Worm (Caenorhabditis elegans) whole organism, L4 larva: ENCODE measurements around the gene K11H3.2.
A peak's percentile ranks its signal among the peaks of the same experiment; 100 is the strongest.

Experiments
- F44E2.7 ChIP-seq: fragments of 200-800 bp; sonication (Bioruptor generic); IDR thresholded peaks from 2 replicates; pipeline ENCODE4 v2.1.2; 2022; ENCODE audit warnings: missing genetic modification characterization, missing compliant biosample characterization
- Y48G9A.11 ChIP-seq: fragments of 200-800 bp; sonication (Bioruptor generic); IDR thresholded peaks from 2 replicates; pipeline ENCODE4 v1.3.6; 2022; ENCODE audit warnings: missing genetic modification reagents, missing genetic modification characterization, missing compliant biosample characterization
- ZK337.2 ChIP-seq: fragments of 200-800 bp; sonication (Bioruptor generic); IDR thresholded peaks from 2 replicates; pipeline ENCODE4 v1.3.6; 2022; ENCODE audit warnings: missing genetic modification reagents, missing genetic modification characterization, missing compliant biosample characterization
- ZK546.5 ChIP-seq, 2 experiments: sonication (generic microtip); optimal IDR thresholded peaks; 2 replicates each; lab custom pipeline; 2017; ENCODE audit warnings: missing biosample characterization in 2 of 2, missing genetic modification characterization in 2 of 2
- arid-1 ChIP-seq: fragments of 200-800 bp; sonication (Bioruptor generic); conservative IDR thresholded peaks from 2 replicates; pipeline ENCODE4 v1.3.6; 2022; ENCODE audit warnings: missing genetic modification reagents, missing genetic modification characterization, missing compliant biosample characterization
- attf-4 ChIP-seq: sonication (generic microtip); optimal IDR thresholded peaks from 3 replicates; lab custom pipeline; 2017; ENCODE audit warnings: missing biosample characterization, missing genetic modification characterization
- ceh-44 ChIP-seq: fragments of 200-800 bp; sonication (Bioruptor generic); IDR thresholded peaks from 2 replicates; pipeline ENCODE4 v1.3.6; 2022; ENCODE audit warnings: missing genetic modification reagents, missing genetic modification characterization, missing compliant biosample characterization
- ceh-62 ChIP-seq: sonication (generic microtip); optimal IDR thresholded peaks from 2 replicates; lab custom pipeline; 2017; ENCODE audit warnings: missing biosample characterization, missing genetic modification characterization
- ces-1 ChIP-seq: fragments of 150-350 bp; sonication (generic microtip); optimal IDR thresholded peaks from 4 replicates; lab custom pipeline; 2014; ENCODE audit warnings: missing biosample characterization, missing genetic modification reagents, missing genetic modification characterization
- ctbp-1 ChIP-seq: fragments of 200-800 bp; sonication (Bioruptor generic); IDR thresholded peaks from 2 replicates; pipeline ENCODE4 v1.3.6; 2022; ENCODE audit warnings: missing genetic modification reagents, missing genetic modification characterization, missing compliant biosample characterization
- daf-12 ChIP-seq: fragments of 150-350 bp; optimal IDR thresholded peaks from 2 replicates; lab custom pipeline; 2014; ENCODE audit warnings: missing biosample characterization, missing genetic modification reagents, missing genetic modification characterization
- daf-16 ChIP-seq, 3 experiments: sonication (generic microtip); optimal IDR thresholded peaks; 2 replicates each; lab custom pipeline; 2016 to 2017; ENCODE audit warnings: missing genetic modification characterization in 3 of 3, missing genetic modification reagents in 3 of 3, mild to moderate bottlenecking in 2 of 3, missing compliant biosample characterization in 2 of 3, missing biosample characterization in 1 of 3, moderate library complexity in 1 of 3
- daf-19 ChIP-seq: fragments of 200-800 bp; sonication (Bioruptor generic); conservative IDR thresholded peaks from 2 replicates; pipeline ENCODE4 v1.3.6; 2022; ENCODE audit warnings: missing genetic modification characterization, missing compliant biosample characterization
- dmd-6 ChIP-seq: fragments of 200-800 bp; sonication (Bioruptor generic); IDR thresholded peaks from 2 replicates; pipeline ENCODE4 v1.3.6; 2022; ENCODE audit warnings: missing genetic modification reagents, missing genetic modification characterization, missing compliant biosample characterization
- dmd-9 ChIP-seq: fragments of 200-800 bp; sonication (Bioruptor generic); IDR thresholded peaks from 2 replicates; pipeline ENCODE4 v1.3.6; 2022; ENCODE audit warnings: missing genetic modification reagents, missing genetic modification characterization, missing compliant biosample characterization
- dve-1 ChIP-seq: sonication (generic microtip); optimal IDR thresholded peaks from 2 replicates; lab custom pipeline; 2017; ENCODE audit warnings: antibody characterized with exemption, mild to moderate bottlenecking, missing genetic modification characterization, missing compliant biosample characterization; ENCODE audit not compliant: insufficient read depth
- egl-43 ChIP-seq: fragments of 200-800 bp; sonication (Bioruptor generic); IDR thresholded peaks from 2 replicates; pipeline ENCODE4 v1.3.6; 2022; ENCODE audit warnings: missing genetic modification reagents, missing genetic modification characterization, missing compliant biosample characterization
- fkh-10 ChIP-seq: fragments of 150-350 bp; optimal IDR thresholded peaks from 2 replicates; lab custom pipeline; 2014; ENCODE audit warnings: missing biosample characterization, missing genetic modification reagents, missing genetic modification characterization
- fos-1 ChIP-seq: fragments of 150-350 bp; optimal IDR thresholded peaks from 2 replicates; lab custom pipeline; 2014; ENCODE audit warnings: missing biosample characterization, missing genetic modification characterization
- gei-8 ChIP-seq: fragments of 200-800 bp; sonication (Bioruptor generic); optimal IDR thresholded peaks from 2 replicates; lab custom pipeline; 2018; ENCODE audit warnings: mild to moderate bottlenecking, missing genetic modification characterization, missing compliant biosample characterization
- hlh-11 ChIP-seq: fragments of 200-800 bp; sonication (Bioruptor generic); optimal IDR thresholded peaks from 2 replicates; lab custom pipeline; 2018; ENCODE audit warnings: mild to moderate bottlenecking, missing genetic modification characterization, missing compliant biosample characterization
- hlh-30 ChIP-seq: sonication (generic microtip); optimal IDR thresholded peaks from 2 replicates; lab custom pipeline; 2017; ENCODE audit warnings: antibody characterized with exemption, mild to moderate bottlenecking, missing genetic modification characterization, missing compliant biosample characterization; ENCODE audit not compliant: insufficient read depth
- lin-38 ChIP-seq: fragments of 200-800 bp; sonication (Bioruptor generic); IDR thresholded peaks from 2 replicates; pipeline ENCODE4 v1.3.6; 2022; ENCODE audit warnings: missing genetic modification reagents, missing genetic modification characterization, missing compliant biosample characterization
- madf-9 ChIP-seq: fragments of 200-800 bp; sonication (Bioruptor generic); conservative IDR thresholded peaks from 2 replicates; pipeline ENCODE4 v1.3.6; 2022; ENCODE audit warnings: missing genetic modification reagents, missing genetic modification characterization, missing compliant biosample characterization
- mdl-1 ChIP-seq, 2 experiments: fragments of 150-350 bp in 1 of 2; sonication (generic microtip) in 1 of 2; optimal IDR thresholded peaks; 2 replicates each; lab custom pipeline; 2014 to 2017; ENCODE audit warnings: missing biosample characterization in 2 of 2, missing genetic modification characterization in 2 of 2
- mep-1 ChIP-seq: fragments of 150-350 bp; sonication (generic microtip); optimal IDR thresholded peaks from 3 replicates; lab custom pipeline; 2014; ENCODE audit warnings: missing biosample characterization, missing genetic modification characterization
- mxl-3 ChIP-seq: fragments of 200-800 bp; sonication (Bioruptor generic); optimal IDR thresholded peaks from 2 replicates; lab custom pipeline; 2018; ENCODE audit warnings: mild to moderate bottlenecking, missing genetic modification characterization, missing compliant biosample characterization
- nhr-102 ChIP-seq: sonication (generic microtip); optimal IDR thresholded peaks from 2 replicates; lab custom pipeline; 2016; ENCODE audit warnings: mild to moderate bottlenecking, missing genetic modification characterization, moderate library complexity, missing compliant biosample characterization
- nhr-11 ChIP-seq: fragments of 150-350 bp; optimal IDR thresholded peaks from 2 replicates; lab custom pipeline; 2014; ENCODE audit warnings: missing biosample characterization, missing genetic modification characterization
- nhr-25 ChIP-seq: sonication (generic microtip); optimal IDR thresholded peaks from 2 replicates; lab custom pipeline; 2017; ENCODE audit warnings: missing genetic modification characterization, mild to moderate bottlenecking, missing compliant biosample characterization, antibody characterized with exemption, moderate library complexity, borderline replicate concordance; ENCODE audit not compliant: insufficient read depth
- nhr-28 ChIP-seq: fragments of 150-350 bp; optimal IDR thresholded peaks from 2 replicates; lab custom pipeline; 2014; ENCODE audit warnings: missing biosample characterization, missing genetic modification characterization
- nhr-41 ChIP-seq: fragments of 200-800 bp; sonication (Bioruptor generic); IDR thresholded peaks from 2 replicates; pipeline ENCODE4 v1.3.6; 2022; ENCODE audit warnings: missing genetic modification reagents, missing genetic modification characterization, missing compliant biosample characterization
- nhr-42 ChIP-seq: fragments of 200-800 bp; sonication (Bioruptor generic); IDR thresholded peaks from 2 replicates; pipeline ENCODE4 v1.3.6; 2022; ENCODE audit warnings: missing genetic modification characterization, missing compliant biosample characterization
- nhr-77 ChIP-seq: fragments of 150-350 bp; optimal IDR thresholded peaks from 2 replicates; lab custom pipeline; 2014; ENCODE audit warnings: missing biosample characterization, missing genetic modification characterization
- pha-4 ChIP-seq, 2 experiments: fragments of 150-350 bp in 1 of 2; fragments of 200-800 bp in 1 of 2; sonication (Bioruptor generic) in 1 of 2; IDR thresholded peaks in 1 of 2; optimal IDR thresholded peaks in 1 of 2; 2 replicates each; pipeline versions ENCODE4 v1.3.6 to Lab custom; 2014 to 2022; ENCODE audit warnings: missing genetic modification characterization in 2 of 2, missing genetic modification reagents in 2 of 2, missing biosample characterization in 1 of 2, missing compliant biosample characterization in 1 of 2
- php-3 ChIP-seq: fragments of 200-800 bp; sonication (Bioruptor generic); IDR thresholded peaks from 2 replicates; pipeline ENCODE4 v1.3.6; 2022; ENCODE audit warnings: missing genetic modification reagents, missing genetic modification characterization, missing compliant biosample characterization
- pqm-1 ChIP-seq: sonication (generic microtip); optimal IDR thresholded peaks from 2 replicates; lab custom pipeline; 2017; ENCODE audit warnings: missing biosample characterization, missing genetic modification characterization
- set-16 ChIP-seq: fragments of 200-800 bp; sonication (Bioruptor generic); IDR thresholded peaks from 2 replicates; pipeline ENCODE4 v1.3.6; 2022; ENCODE audit warnings: missing genetic modification reagents, missing genetic modification characterization, missing compliant biosample characterization
- spr-3 ChIP-seq: fragments of 200-800 bp; sonication (Bioruptor generic); optimal IDR thresholded peaks from 2 replicates; lab custom pipeline; 2018; ENCODE audit warnings: mild to moderate bottlenecking, missing genetic modification characterization, missing compliant biosample characterization
- tra-1 ChIP-seq: fragments of 200-800 bp; sonication (Bioruptor generic); IDR thresholded peaks from 2 replicates; pipeline ENCODE4 v1.3.6; 2022; ENCODE audit warnings: missing genetic modification reagents, missing genetic modification characterization, missing compliant biosample characterization
- unc-62 ChIP-seq, 3 experiments: fragments of 150-350 bp in 1 of 3; sonication (generic microtip); optimal IDR thresholded peaks in 2 of 3; peaks in 1 of 3; 1 replicate in 1 of 3; 2 replicates in 2 of 3; lab custom pipeline; 2014 to 2017; ENCODE audit warnings: missing biosample characterization in 3 of 3, missing genetic modification characterization in 3 of 3, missing genetic modification reagents in 3 of 3, missing genotype in 1 of 3
- vab-7 ChIP-seq: fragments of 200-800 bp; sonication (Bioruptor generic); IDR thresholded peaks from 2 replicates; pipeline ENCODE4 v1.3.6; 2022; ENCODE audit warnings: missing genetic modification reagents, missing genetic modification characterization, missing compliant biosample characterization
- zip-2 ChIP-seq: fragments of 150-350 bp; optimal IDR thresholded peaks from 2 replicates; lab custom pipeline; 2014; ENCODE audit warnings: missing biosample characterization, missing genetic modification characterization
- ztf-11 ChIP-seq: fragments of 150-350 bp; optimal IDR thresholded peaks from 2 replicates; lab custom pipeline; 2014; ENCODE audit warnings: missing biosample characterization, missing genetic modification characterization

Gene K11H3.2

DNA sequence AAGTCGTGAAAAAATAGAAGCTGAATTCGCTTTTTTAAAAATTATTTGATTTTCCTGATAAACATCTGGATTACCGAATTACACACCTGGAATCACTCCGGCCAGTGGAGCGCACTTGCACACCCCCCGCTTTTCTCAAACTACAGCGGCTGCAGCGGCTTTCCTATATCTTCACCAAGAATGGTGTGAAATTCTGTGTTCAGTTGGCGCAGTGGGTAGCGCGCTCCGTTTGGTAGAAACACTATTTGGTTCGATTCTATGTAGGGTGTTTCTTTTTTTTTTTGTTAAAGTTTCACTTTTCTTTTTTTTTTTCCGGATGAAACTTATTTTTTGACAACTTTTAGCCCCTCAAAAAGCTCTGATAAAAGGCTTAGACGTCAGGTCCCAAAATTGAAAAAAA lies 2.9 kb downstream of the K11H3.2 start (continued):
- TF ChIP-seq arid-1: peak; percentile 63; the same call in 1 of the 2 replicates
- TF ChIP-seq ctbp-1: peak; percentile 34; the same call in 1 of the 2 replicates
- 0 out of 2 replicates have a peak, but pooled peaks have one; percentile 42 for TF ChIP-seq madf-9
- TF ChIP-seq Y48G9A.11: peak; percentile 58
- TF ChIP-seq vab-7 (GFP tag; lab: Robert Waterston, UW): peak; percentile 69
- TF ChIP-seq, all 104 proteins: peak for 19; not testable (repeated sequence) for 85

DNA sequence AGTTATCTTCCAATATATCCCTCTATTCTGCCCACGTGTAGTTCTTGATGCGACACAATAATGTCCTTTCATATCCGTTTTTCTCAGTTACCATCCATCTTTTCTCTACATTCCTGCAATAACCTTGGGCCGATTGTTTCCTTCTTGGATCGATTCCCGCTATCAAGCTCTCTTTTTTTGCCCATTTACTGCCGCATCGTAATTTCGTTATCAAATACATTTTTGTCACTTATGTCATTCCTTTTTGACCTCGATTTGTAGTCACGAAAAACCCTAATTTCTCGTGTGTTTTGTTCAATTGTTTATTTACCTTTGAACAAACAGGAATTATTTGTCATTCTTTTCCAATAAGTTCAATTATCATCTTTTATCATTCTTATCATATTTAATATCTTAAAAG lies 3.8 kb downstream of the K11H3.2 start:
- peak; percentile 33 for TF ChIP-seq nhr-77 (tag; lab: Kevin White, UChicago)
- peak in 1 of 2 experiments; percentile 73 for TF ChIP-seq unc-62 (GFP tag; optimal IDR thresholded peaks at IDR 0.05 in 1 of 2; lab: Kevin White, UChicago)
- no peak for TF ChIP-seq unc-62 (tag; optimal IDR thresholded peaks at IDR 0.05; lab: Kevin White, UChicago)
- no peak for TF ChIP-seq spr-3 (GFP tag; lab: Kevin White, UChicago)
- peak; percentile 6 for TF ChIP-seq mep-1 (tag; lab: Kevin White, UChicago)
- peak; percentile 58 for TF ChIP-seq hlh-11 (tag; lab: Kevin White, UChicago)
- no peak for TF ChIP-seq ZK546.5 (tag; optimal IDR thresholded peaks at IDR 0.05; lab: Kevin White, UChicago)
- TF ChIP-seq nhr-28 (tag; lab: Kevin White, UChicago): peak; percentile 87
- TF ChIP-seq nhr-42 (GFP tag; lab: Robert Waterston, UW): no peak
- no peak for TF ChIP-seq gei-8 (GFP tag; lab: Kevin White, UChicago)
- peak; percentile 63 for TF ChIP-seq dmd-6 (GFP tag; lab: Robert Waterston, UW)
- TF ChIP-seq nhr-102 (tag; lab: Kevin White, UChicago): peak; percentile 10
- peak; percentile 57 for TF ChIP-seq hlh-30 (tag; lab: Kevin White, UChicago)
- TF ChIP-seq mxl-3 (GFP tag; lab: Kevin White, UChicago): peak; percentile 47
- TF ChIP-seq tra-1 (GFP tag; lab: Robert Waterston, UW): 0 out of 2 replicates have a peak, but pooled peaks have one; percentile 43
- no peak for TF ChIP-seq nhr-25 (tag; lab: Kevin White, UChicago)
- no peak for TF ChIP-seq ztf-11
- TF ChIP-seq fos-1 (tag; lab: Kevin White, UChicago): no peak
- TF ChIP-seq daf-16 (GFP tag; optimal IDR thresholded peaks at IDR 0.05; lab: Kevin White, UChicago): no peak
- peak; percentile 94 for TF ChIP-seq daf-16 (tag; optimal IDR thresholded peaks at IDR 0.05; lab: Kevin White, UChicago)
- no peak for TF ChIP-seq ZK337.2
- no peak for TF ChIP-seq arid-1
- TF ChIP-seq mdl-1 (tag; optimal IDR thresholded peaks at IDR 0.05; lab: Kevin White, UChicago): peak in 1 of 2 experiments; percentile 54
- peak; percentile 85 for TF ChIP-seq dve-1 (tag; lab: Kevin White, UChicago)
- TF ChIP-seq php-3 (GFP tag; lab: Robert Waterston, UW): peak; percentile 65
- TF ChIP-seq fkh-10 (GFP tag; lab: Kevin White, UChicago): no peak
- TF ChIP-seq pqm-1 (tag; lab: Kevin White, UChicago): peak; percentile 45
- TF ChIP-seq egl-43 (GFP tag; lab: Robert Waterston, UW): no peak

DNA sequence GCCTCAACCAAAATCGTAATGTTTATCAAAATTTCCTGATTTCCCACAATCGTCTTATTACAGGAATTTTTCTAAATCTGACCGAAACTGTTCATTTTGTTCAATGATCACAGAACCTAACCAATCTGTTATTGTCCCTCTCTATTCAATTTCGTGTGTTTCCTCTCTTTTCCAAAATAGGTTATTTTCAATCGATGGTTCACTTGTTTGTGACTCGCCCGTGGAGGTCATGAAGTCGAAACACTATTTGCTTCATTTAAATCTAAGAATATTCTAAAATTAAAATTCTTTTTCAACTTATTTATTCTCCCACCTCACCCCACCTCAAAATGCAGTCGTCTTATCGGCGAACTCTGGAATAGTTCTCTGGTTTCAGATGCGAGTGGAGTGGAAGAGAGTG lies 4.7 kb downstream of the K11H3.2 start:
- no peak for TF ChIP-seq dmd-9
- TF ChIP-seq dve-1 (tag; lab: Kevin White, UChicago): peak; percentile 8
- no peak for TF ChIP-seq nhr-77 (tag; lab: Kevin White, UChicago)
- TF ChIP-seq hlh-11 (tag; lab: Kevin White, UChicago): peak; percentile 18
- TF ChIP-seq set-16 (GFP tag; lab: Robert Waterston, UW): no peak
- no peak for TF ChIP-seq zip-2 (tag; lab: Kevin White, UChicago)
- TF ChIP-seq daf-19 (GFP tag; lab: Robert Waterston, UW): no peak
- no peak for TF ChIP-seq ceh-62
- TF ChIP-seq ceh-44: no peak
- no peak for TF ChIP-seq daf-12 (tag; lab: Kevin White, UChicago)
- TF ChIP-seq php-3 (GFP tag; lab: Robert Waterston, UW): no peak
- no peak for TF ChIP-seq pqm-1 (tag; lab: Kevin White, UChicago)
- no peak for TF ChIP-seq mxl-3 (GFP tag; lab: Kevin White, UChicago)
- TF ChIP-seq dmd-6 (GFP tag; lab: Robert Waterston, UW): peak; percentile 39; the same call in 1 of the 2 replicates
- TF ChIP-seq nhr-28 (tag; lab: Kevin White, UChicago): peak; percentile 51
- no peak for TF ChIP-seq pha-4 (GFP tag; IDR thresholded peaks at IDR 0.05; lab: Robert Waterston, UW)
- TF ChIP-seq pha-4 (tag; optimal IDR thresholded peaks at IDR 0.05; lab: Kevin White, UChicago): no peak
- TF ChIP-seq nhr-41: no peak
- TF ChIP-seq ces-1 (GFP tag; lab: Kevin White, UChicago): no peak
- TF ChIP-seq F44E2.7 (GFP tag; lab: Robert Waterston, UW): no peak
- no peak for TF ChIP-seq lin-38
- no peak for TF ChIP-seq nhr-11 (tag; lab: Kevin White, UChicago)
- TF ChIP-seq attf-4 (tag; lab: Kevin White, UChicago): no peak
- no peak for TF ChIP-seq daf-16 (GFP tag; optimal IDR thresholded peaks at IDR 0.05; lab: Kevin White, UChicago)
- peak; percentile 62 for TF ChIP-seq daf-16 (tag; optimal IDR thresholded peaks at IDR 0.05; lab: Kevin White, UChicago)
